Worm (Caenorhabditis elegans): Measurements from ENCODE around the gene amt-2.

DNA sequence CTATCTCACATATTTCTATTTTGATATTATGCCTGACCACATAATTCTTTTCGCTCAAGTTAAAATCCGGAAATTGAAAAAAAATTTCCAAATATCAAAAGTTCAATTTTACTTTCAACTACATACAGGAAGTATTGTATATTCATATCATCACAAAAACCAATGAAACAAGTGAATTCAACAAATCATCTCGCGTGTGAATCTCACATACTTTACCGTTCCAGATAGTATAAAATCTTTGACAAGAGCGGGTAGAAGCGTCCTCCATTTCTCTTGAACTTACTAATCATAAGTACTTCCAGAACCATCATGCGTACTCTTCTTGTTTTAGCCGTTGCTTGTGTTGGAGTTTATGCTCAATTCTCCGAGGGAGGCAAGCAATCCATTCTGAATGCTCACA lies 29.3 kb downstream of the amt-2 start, which contains the start of gene scl-8:
- TF ChIP-seq T22C8.4 (GFP tag; IDR thresholded peaks at IDR 0.05): no peak
- no peak for TF ChIP-seq ztf-23 (GFP tag; IDR thresholded peaks at IDR 0.05)
- TF ChIP-seq ztf-29 (GFP tag; IDR thresholded peaks at IDR 0.05): no peak
